Worm (Caenorhabditis elegans) whole organism, L2 larva: Measurements from ENCODE around the gene srbc-14.

Experiments
- elt-3 ChIP-seq: sonication (generic microtip); optimal IDR thresholded peaks from 2 replicates; lab custom pipeline; 2017; ENCODE audit warnings: missing biosample characterization, missing genetic modification characterization
- nhr-21 ChIP-seq: fragments of 150-350 bp; optimal IDR thresholded peaks from 2 replicates; lab custom pipeline; 2014; ENCODE audit warnings: missing biosample characterization, missing genetic modification characterization
- unc-55 ChIP-seq: fragments of 150-350 bp; sonication (generic microtip); optimal IDR thresholded peaks from 3 replicates; lab custom pipeline; 2014; ENCODE audit warnings: missing biosample characterization, missing genetic modification reagents, missing genetic modification characterization
- unc-62 ChIP-seq: fragments of 150-350 bp; optimal IDR thresholded peaks from 2 replicates; lab custom pipeline; 2014; ENCODE audit warnings: missing biosample characterization, missing genetic modification reagents, missing genetic modification characterization

DNA sequence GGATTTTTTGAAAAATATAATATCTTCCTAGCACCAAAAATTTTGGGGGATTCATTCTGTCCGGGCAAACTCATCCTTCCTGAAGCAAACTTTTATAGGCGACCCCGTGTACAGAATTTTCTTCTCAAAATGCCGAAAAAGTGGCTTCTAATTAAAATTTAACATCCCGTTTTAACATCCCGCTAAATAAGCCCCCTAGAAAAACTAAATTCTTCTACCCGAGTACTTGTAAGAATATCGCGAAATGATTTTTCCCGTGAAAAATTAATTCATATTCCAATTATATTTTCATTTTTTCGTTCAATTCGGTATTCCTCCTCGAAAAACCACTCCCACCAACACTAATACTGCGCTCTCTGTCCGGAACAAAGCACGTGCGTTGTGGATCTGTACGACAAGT lies 2.6 kb downstream of the srbc-14 start, which contains the start of gene T05E12.8:
- TF ChIP-seq nhr-21 (no peak), elt-3 (tag; lab: Kevin White, UChicago) (no peak), unc-55 (GFP tag; lab: Kevin White, UChicago) (no peak), unc-62 (GFP tag; lab: Kevin White, UChicago) (no peak)
